Fruit fly (Drosophila melanogaster): ENCODE measurements around the gene Arts.

The Arts gene

dm6 chr3L:16587994-16588622 lies 14.5 kb upstream of the Arts start (continued):
- TF ChIP-seq CG7556 (GFP tag; optimal IDR thresholded peaks at IDR 0.05) (peak; percentile 36), CG42726 (GFP tag; IDR thresholded peaks at IDR 0.05; ENCODE audit: partially characterized antibody) (peak; percentile 87), trh (GFP tag; optimal IDR thresholded peaks at IDR 0.05) (peak; percentile 25), dysf (GFP tag; IDR thresholded peaks at IDR 0.05) (peak; percentile 62; the same call in 1 of the 3 replicates), CG13296 (GFP tag; optimal IDR thresholded peaks at IDR 0.05) (peak; percentile 60), E2f1 (GFP tag; IDR thresholded peaks at IDR 0.05) (peak; percentile 62), NfI (GFP tag; optimal IDR thresholded peaks at IDR 0.05) (peak; percentile 47), ftz-f1 (GFP tag; optimal IDR thresholded peaks at IDR 0.05) (peak; percentile 64), HmgZ (tag; optimal IDR thresholded peaks at IDR 0.05) (peak; percentile 83), HLH4C (GFP tag; IDR thresholded peaks at IDR 0.05; ENCODE audit: partially characterized antibody) (peak; percentile 90), CG31224 (GFP tag; IDR thresholded peaks at IDR 0.05) (peak; percentile 54), B-H2 (GFP tag; optimal IDR thresholded peaks at IDR 0.05) (peak; percentile 12), sima (GFP tag; optimal IDR thresholded peaks at IDR 0.05) (no peak), ato (GFP tag; IDR thresholded peaks at IDR 0.05; ENCODE audit: partially characterized antibody) (peak; percentile 60), Opbp (GFP tag; IDR thresholded peaks at IDR 0.05; ENCODE audit: partially characterized antibody) (peak; percentile 85), fu2 (GFP tag; optimal IDR thresholded peaks at IDR 0.05) (peak; percentile 34), CG6683 (GFP tag; optimal IDR thresholded peaks at IDR 0.05) (peak; percentile 34), CG34224 (GFP tag; IDR thresholded peaks at IDR 0.05; ENCODE audit: partially characterized antibody) (peak; percentile 93), Dek (tag; optimal IDR thresholded peaks at IDR 0.05) (peak; percentile 68), NFAT (GFP tag; IDR thresholded peaks at IDR 0.05) (peak; percentile 75), Tbp (GFP tag; optimal IDR thresholded peaks at IDR 0.05) (no peak), Mes4 (GFP tag; optimal IDR thresholded peaks at IDR 0.05) (peak; percentile 10), CG9797 (GFP tag; optimal IDR thresholded peaks at IDR 0.05) (peak; percentile 72), CG9437 (GFP tag; optimal IDR thresholded peaks at IDR 0.05) (peak; percentile 8), pho (GFP tag; optimal IDR thresholded peaks at IDR 0.05) (peak; percentile 67), Side (GFP tag; optimal IDR thresholded peaks at IDR 0.05) (peak; percentile 41), Dip2 (GFP tag; IDR thresholded peaks at IDR 0.05) (no peak), pros (GFP tag; optimal IDR thresholded peaks at IDR 0.05) (no peak), CG17359 (tag; optimal IDR thresholded peaks at IDR 0.05) (peak; percentile 54), CG7271 (tag; optimal IDR thresholded peaks at IDR 0.05) (peak; percentile 20), chn (GFP tag; optimal IDR thresholded peaks at IDR 0.05) (peak; percentile 73), emc (GFP tag; optimal IDR thresholded peaks at IDR 0.05) (peak; percentile 44), Hand (GFP tag; optimal IDR thresholded peaks at IDR 0.05) (no peak), lov (optimal IDR thresholded peaks at IDR 0.05) (no peak), lov (GFP tag; IDR thresholded peaks at IDR 0.05) (0 out of 3 replicates have a peak, but pooled peaks have one; percentile 42), CG13775 (GFP tag; optimal IDR thresholded peaks at IDR 0.05) (peak; percentile 52), Rx (GFP tag; IDR thresholded peaks at IDR 0.05) (no peak), pzg (GFP tag; optimal IDR thresholded peaks at IDR 0.05) (peak; percentile 92), CG2116 (GFP tag; optimal IDR thresholded peaks at IDR 0.05) (peak; percentile 79), mam (GFP tag; optimal IDR thresholded peaks at IDR 0.05) (peak; percentile 67), CG8290 (GFP tag; optimal IDR thresholded peaks at IDR 0.05) (peak; percentile 75), CG8290 (tag; optimal IDR thresholded peaks at IDR 0.05) (peak; percentile 77 to 79), CG15514 (GFP tag; optimal IDR thresholded peaks at IDR 0.05) (peak; percentile 69), CG15696 (tag; optimal IDR thresholded peaks at IDR 0.05) (peak; percentile 13), tll (GFP tag; optimal IDR thresholded peaks at IDR 0.05) (peak; percentile 50 to 99), hbn (GFP tag; IDR thresholded peaks at IDR 0.05; ENCODE audit: partially characterized antibody) (peak; percentile 95), Lpt (GFP tag; optimal IDR thresholded peaks at IDR 0.05) (no peak), CG18764 (GFP tag; optimal IDR thresholded peaks at IDR 0.05) (no peak), CG14710 (tag; optimal IDR thresholded peaks at IDR 0.05) (peak; percentile 86)

All from whole organism, embryonic.